Worm (Caenorhabditis elegans) whole organism, L4/young adult: ENCODE data around the gene bath-27.

Experiments used
- W03F9.2 ChIP-seq: fragments of 150-350 bp; optimal IDR thresholded peaks from 2 replicates; lab custom pipeline; 2014; ENCODE audit warnings: missing biosample characterization, missing genetic modification characterization
- dao-5 ChIP-seq: sonication (generic microtip); optimal IDR thresholded peaks from 2 replicates; lab custom pipeline; 2016; ENCODE audit warnings: missing genotype, missing genetic modification characterization, moderate library complexity, missing compliant biosample characterization

DNA sequence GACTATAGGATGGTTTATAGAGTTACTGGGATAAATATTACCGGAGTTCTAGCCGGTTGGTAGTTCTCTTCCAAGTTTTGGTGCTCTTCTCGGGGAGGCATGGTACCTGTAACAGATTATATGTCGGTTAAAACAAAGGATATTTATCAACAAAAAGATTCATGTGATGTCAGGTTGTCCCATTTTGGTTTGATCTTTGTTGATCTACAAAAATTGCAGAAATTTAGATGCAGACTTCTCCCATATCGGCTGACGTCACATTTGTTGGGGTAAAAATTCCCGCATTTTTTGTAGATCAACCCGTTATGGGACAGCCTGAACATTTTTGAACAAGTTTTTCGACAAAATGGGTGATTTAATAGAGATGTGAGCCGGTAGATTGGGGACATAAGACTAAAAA, 9.2 kb downstream of the bath-27 start, which contains the start of gene Y49F6C.7:
- TF ChIP-seq dao-5 (tag; lab: Kevin White, UChicago): no peak
- no peak for TF ChIP-seq W03F9.2 (tag; lab: Kevin White, UChicago)
